Worm (Caenorhabditis elegans) whole organism, L4 larva: Measurements from ENCODE around the gene K05D4.9.

ENCODE experiments used
- unc-130 ChIP-seq: sonication (generic microtip); optimal IDR thresholded peaks from 2 replicates; lab custom pipeline; 2016; ENCODE audit warnings: missing genetic modification reagents, missing genetic modification characterization, missing compliant biosample characterization
- unc-62 ChIP-seq, 3 experiments: fragments of 150-350 bp in 1 of 3; sonication (generic microtip); optimal IDR thresholded peaks in 2 of 3; peaks in 1 of 3; 1 replicate in 1 of 3; 2 replicates in 2 of 3; lab custom pipeline; 2014 to 2017; ENCODE audit warnings: missing biosample characterization in 3 of 3, missing genetic modification characterization in 3 of 3, missing genetic modification reagents in 3 of 3, missing genotype in 1 of 3
- vab-7 ChIP-seq: fragments of 200-800 bp; sonication (Bioruptor generic); IDR thresholded peaks from 2 replicates; pipeline ENCODE4 v1.3.6; 2022; ENCODE audit warnings: missing genetic modification reagents, missing genetic modification characterization, missing compliant biosample characterization

DNA sequence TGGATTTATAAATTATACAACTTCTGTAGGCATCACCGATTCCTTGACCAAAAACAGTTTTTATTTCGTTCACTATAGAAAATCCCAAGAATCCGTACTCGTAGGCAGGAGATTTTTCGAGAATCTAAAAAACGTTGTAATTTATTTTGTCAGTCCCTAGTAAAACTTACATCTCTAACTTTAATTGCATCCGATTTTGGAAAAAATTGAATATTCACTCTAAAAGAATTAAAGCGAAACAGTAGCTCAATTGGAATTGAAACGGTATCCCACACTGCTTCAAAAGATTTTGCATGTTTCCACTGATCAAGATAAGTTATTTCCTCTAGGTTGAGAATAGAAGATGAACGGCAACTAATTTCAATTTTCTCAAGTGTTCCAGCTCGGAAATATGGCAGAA, 40.4 kb downstream of the K05D4.9 start, which contains the start of gene fbxa-142:
- TF ChIP-seq unc-130 (GFP tag; lab: Kevin White, UChicago) = no peak
- peak in 1 of 2 experiments; percentile 27 for TF ChIP-seq unc-62 (GFP tag; optimal IDR thresholded peaks at IDR 0.05 in 1 of 2; lab: Kevin White, UChicago)
- no peak for TF ChIP-seq unc-62 (tag; optimal IDR thresholded peaks at IDR 0.05; lab: Kevin White, UChicago)
- no peak for TF ChIP-seq vab-7 (GFP tag; lab: Robert Waterston, UW)
